Fruit fly (Drosophila melanogaster) whole organism, wandering third instar larva: ENCODE data around the gene loaf.

ENCODE experiments used
- Dfd ChIP-seq: fragments of >200 bp; optimal IDR thresholded peaks from 2 replicates; lab custom pipeline; 2017; ENCODE audit warnings: missing biosample characterization, missing genetic modification characterization
- jim ChIP-seq: fragments of 175-275, 200-325 bp; sonication (Bioruptor generic); optimal IDR thresholded peaks from 2 replicates; lab custom pipeline; 2016; ENCODE audit warnings: missing biosample characterization, mild to moderate bottlenecking, missing genetic modification characterization
- pan ChIP-seq: fragments of >200 bp; optimal IDR thresholded peaks from 2 replicates; lab custom pipeline; 2017
- sage ChIP-seq: fragments of 200-800 bp; sonication (Bioruptor generic); optimal IDR thresholded peaks from 2 replicates; lab custom pipeline; 2016; ENCODE audit warnings: missing biosample characterization, mild to moderate bottlenecking, missing genetic modification characterization
- tai ChIP-seq: sonication (Bioruptor generic); optimal IDR thresholded peaks from 2 replicates; lab custom pipeline; 2016; ENCODE audit warnings: missing biosample characterization, missing genetic modification characterization

- TF ChIP-seq sage (peak; percentile 76), jim (no peak), tai (no peak), Dfd (GFP tag; lab: Kevin White, UChicago) (no peak), pan (lab: Kevin White, UChicago) (no peak)
Measured at dm6 chr3L:11683819-11684521, 82.0 kb downstream of the loaf start, which contains the start of gene Sugb.
